Fruit fly (Drosophila melanogaster): Measurements from ENCODE around the gene CG7202.
A peak's percentile ranks its signal among the peaks of the same experiment; 100 is the strongest.

The CG7202 gene

DNA sequence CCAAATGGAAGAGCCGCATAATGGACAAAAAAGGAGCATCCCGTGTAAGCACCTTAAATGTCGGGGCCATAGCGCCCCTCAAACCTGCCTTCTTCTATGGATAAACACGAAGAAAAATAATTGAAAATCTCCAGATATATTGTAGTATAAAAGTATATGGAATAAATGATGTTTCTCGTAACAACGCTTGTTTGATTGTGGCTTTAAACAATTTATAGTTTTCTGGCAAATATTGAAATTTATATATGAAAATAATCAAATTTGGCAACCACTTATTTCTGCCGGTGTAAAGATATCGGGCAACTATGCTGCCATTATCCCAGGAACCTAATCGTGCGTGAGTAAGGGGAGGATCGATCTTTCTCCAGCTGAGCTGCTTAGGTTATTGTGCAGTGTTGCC is 37.4 kb downstream of the CG7202 start (continued):
- TF ChIP-seq CG14710 (tag; optimal IDR thresholded peaks at IDR 0.05) (peak; percentile 23), CG2120 (GFP tag; optimal IDR thresholded peaks at IDR 0.05) (no peak), HmgD (GFP tag; optimal IDR thresholded peaks at IDR 0.05) (no peak), CG1602 (GFP tag; optimal IDR thresholded peaks at IDR 0.05) (no peak), CG10267 (tag; optimal IDR thresholded peaks at IDR 0.05) (peak; percentile 24), CG11695 (GFP tag; IDR thresholded peaks at IDR 0.05) (no peak), CG18764 (GFP tag; optimal IDR thresholded peaks at IDR 0.05) (no peak), CG2712 (tag; optimal IDR thresholded peaks at IDR 0.05) (peak; percentile 38), CG7372 (GFP tag; IDR thresholded peaks at IDR 0.05) (no peak), Nf-YB (GFP tag; optimal IDR thresholded peaks at IDR 0.05) (no peak), CG9727 (GFP tag; optimal IDR thresholded peaks at IDR 0.05) (peak; percentile 45), CG14441 (GFP tag; IDR thresholded peaks at IDR 0.05) (no peak), cas (GFP tag; IDR thresholded peaks at IDR 0.05) (no peak), CG4424 (GFP tag; optimal IDR thresholded peaks at IDR 0.05) (no peak), CG4404 (GFP tag; IDR thresholded peaks at IDR 0.05) (peak; percentile 20; the same call in 1 of the 2 replicates), Vsx1 (GFP tag; optimal IDR thresholded peaks at IDR 0.05) (no peak), CG14667 (GFP tag; IDR thresholded peaks at IDR 0.05) (no peak), chn (GFP tag; optimal IDR thresholded peaks at IDR 0.05) (no peak), cg (GFP tag; optimal IDR thresholded peaks at IDR 0.05) (no peak), dmrt11E (tag; optimal IDR thresholded peaks at IDR 0.05) (peak; percentile 59), CG12769 (tag; optimal IDR thresholded peaks at IDR 0.05) (no peak), CG34224 (GFP tag; IDR thresholded peaks at IDR 0.05; ENCODE audit: partially characterized antibody) (no peak), CG4282 (GFP tag; optimal IDR thresholded peaks at IDR 0.05) (no peak), Bdp1 (GFP tag; optimal IDR thresholded peaks at IDR 0.05) (no peak), CG15696 (tag; optimal IDR thresholded peaks at IDR 0.05) (peak; percentile 19), CG9932 (GFP tag; IDR thresholded peaks at IDR 0.05) (no peak), gsb (GFP tag; IDR thresholded peaks at IDR 0.05) (no peak), nau (GFP tag; optimal IDR thresholded peaks at IDR 0.05) (no peak), CG9876 (GFP tag; optimal IDR thresholded peaks at IDR 0.05) (no peak), sens (GFP tag) (peak; percentile 82), CG16813 (GFP tag; IDR thresholded peaks at IDR 0.05; ENCODE audit: partially characterized antibody) (no peak), Dek (tag; optimal IDR thresholded peaks at IDR 0.05) (no peak), Rx (GFP tag; IDR thresholded peaks at IDR 0.05) (no peak), CG6791 (GFP tag; IDR thresholded peaks at IDR 0.05; ENCODE audit: partially characterized antibody) (no peak), CG31224 (GFP tag; IDR thresholded peaks at IDR 0.05) (no peak), stwl (tag; optimal IDR thresholded peaks at IDR 0.05) (no peak), phol (tag; optimal IDR thresholded peaks at IDR 0.05) (peak; percentile 17), CG18599 (GFP tag; optimal IDR thresholded peaks at IDR 0.05) (no peak), CG30431 (GFP tag; optimal IDR thresholded peaks at IDR 0.05) (no peak), dmrt99B (tag; optimal IDR thresholded peaks at IDR 0.05) (no peak), fd102C (GFP tag; optimal IDR thresholded peaks at IDR 0.05) (peak; percentile 50), Sox100B (GFP tag; optimal IDR thresholded peaks at IDR 0.05) (no peak), YL-1 (GFP tag; optimal IDR thresholded peaks at IDR 0.05) (no peak), CG33557 (GFP tag; optimal IDR thresholded peaks at IDR 0.05) (no peak), pros (GFP tag; optimal IDR thresholded peaks at IDR 0.05) (no peak), her (GFP tag; optimal IDR thresholded peaks at IDR 0.05) (no peak), dpn (GFP tag; optimal IDR thresholded peaks at IDR 0.05) (no peak), chif (GFP tag; optimal IDR thresholded peaks at IDR 0.05) (peak in 1 of 2 experiments; percentile 0), CG13624 (GFP tag; optimal IDR thresholded peaks at IDR 0.05) (no peak), vnd (GFP tag; IDR thresholded peaks at IDR 0.05; ENCODE audit: partially characterized antibody) (no peak), grn (GFP tag; optimal IDR thresholded peaks at IDR 0.05) (no peak)
